3 fruit fly cellular contexts compared by ENCODE assay signal in genomic region chr3L:4021260-4021831, dm6.
TF ChIP-seq lines count a peak whose summit lies in the region.

Gene Mul1, plus strand, starts transcription at chr3L:4021457.

- TF ChIP-seq CTCF in whole organism, embryonic (GFP tag; optimal IDR thresholded peaks at IDR 0.05; lab: Kevin White, UChicago), result no peak

TF ChIP-seq in whole organism, adult, 20 proteins besides CTCF, POLR2A, EP300 and RAD21:
- TF ChIP-seq cic (GFP tag; optimal IDR thresholded peaks at IDR 0.05; lab: Kevin White, UChicago), result peak; percentile 13
- TF ChIP-seq Mnt (GFP tag; optimal IDR thresholded peaks at IDR 0.05; lab: Kevin White, UChicago), result no peak
- TF ChIP-seq kay (GFP tag; lab: Kevin White, UChicago; ENCODE audit: borderline replicate concordance), result no peak
- no peak for TF ChIP-seq pad (GFP tag; optimal IDR thresholded peaks at IDR 0.05; lab: Kevin White, UChicago)
- no peak for TF ChIP-seq tj (GFP tag; optimal IDR thresholded peaks at IDR 0.05; lab: Kevin White, UChicago)
- no peak for TF ChIP-seq CG1620 (GFP tag; optimal IDR thresholded peaks at IDR 0.05; lab: Kevin White, UChicago)
- no peak for TF ChIP-seq Clk (GFP tag; optimal IDR thresholded peaks at IDR 0.05; lab: Kevin White, UChicago)
- no peak for TF ChIP-seq CG7045 (GFP tag; optimal IDR thresholded peaks at IDR 0.05; lab: Kevin White, UChicago)
- TF ChIP-seq bab1 (GFP tag; optimal IDR thresholded peaks at IDR 0.05; lab: Kevin White, UChicago), result peak; percentile 31
- TF ChIP-seq cnc (optimal IDR thresholded peaks at IDR 0.05; lab: Kevin White, UChicago), result no peak
- no peak for TF ChIP-seq CG33017 (tag; optimal IDR thresholded peaks at IDR 0.05; lab: Kevin White, UChicago)
- no peak for TF ChIP-seq ovo (GFP tag; optimal IDR thresholded peaks at IDR 0.05; lab: Kevin White, UChicago)
- no peak for TF ChIP-seq CG11617 (GFP tag; optimal IDR thresholded peaks at IDR 0.05; lab: Kevin White, UChicago)
- TF ChIP-seq CG12768 (GFP tag; optimal IDR thresholded peaks at IDR 0.05; lab: Kevin White, UChicago), result no peak
- peak; percentile 15 for TF ChIP-seq CG14711 (tag; optimal IDR thresholded peaks at IDR 0.05; lab: Kevin White, UChicago)
- no peak for TF ChIP-seq CG7101 (tag; optimal IDR thresholded peaks at IDR 0.05; lab: Kevin White, UChicago)
- no peak for TF ChIP-seq CG5204 (GFP tag; optimal IDR thresholded peaks at IDR 0.05; lab: Kevin White, UChicago)
- TF ChIP-seq Crg-1 (GFP tag; optimal IDR thresholded peaks at IDR 0.05; lab: Kevin White, UChicago), result no peak
- TF ChIP-seq toe (GFP tag; optimal IDR thresholded peaks at IDR 0.05; lab: Kevin White, UChicago), result no peak
- no peak for TF ChIP-seq Hr96 (GFP tag; optimal IDR thresholded peaks at IDR 0.05; lab: Kevin White, UChicago)

TF ChIP-seq in whole organism, embryonic, 481 proteins besides CTCF, POLR2A, EP300 and RAD21 (continues in another document):
- TF ChIP-seq CG9797 (GFP tag; optimal IDR thresholded peaks at IDR 0.05; lab: Kevin White, UChicago) (peak; percentile 78), Sin3A (optimal IDR thresholded peaks at IDR 0.05; lab: Kevin White, UChicago) (peak; percentile 3), Side (GFP tag; optimal IDR thresholded peaks at IDR 0.05; lab: Kevin White, UChicago) (no peak), crp (GFP tag; optimal IDR thresholded peaks at IDR 0.05; lab: Kevin White, UChicago) (peak; percentile 68 to 92), nerfin-1 (tag; optimal IDR thresholded peaks at IDR 0.05; lab: Kevin White, UChicago) (peak; percentile 51), Med (GFP tag; lab: Kevin White, UChicago) (peak; percentile 75), CG10366 (GFP tag; IDR thresholded peaks at IDR 0.05; lab: Robert Waterston, UW) (peak; percentile 22; the same call in 1 of the 2 replicates), YL-1 (GFP tag; optimal IDR thresholded peaks at IDR 0.05; lab: Kevin White, UChicago) (peak; percentile 42), cas (GFP tag; IDR thresholded peaks at IDR 0.05; lab: Robert Waterston, UW) (no peak), NfI (GFP tag; optimal IDR thresholded peaks at IDR 0.05; lab: Kevin White, UChicago) (no peak), Sox102F (GFP tag; optimal IDR thresholded peaks at IDR 0.05; lab: Kevin White, UChicago) (no peak), sc (optimal IDR thresholded peaks at IDR 0.05; lab: Kevin White, UChicago) (no peak), sc (GFP tag; optimal IDR thresholded peaks at IDR 0.05; lab: Kevin White, UChicago) (no peak), CG8290 (GFP tag; optimal IDR thresholded peaks at IDR 0.05; lab: Kevin White, UChicago) (no peak), CG8290 (tag; optimal IDR thresholded peaks at IDR 0.05; lab: Kevin White, UChicago) (peak in 1 of 2 experiments; percentile 45), Myb (GFP tag; optimal IDR thresholded peaks at IDR 0.05; lab: Kevin White, UChicago) (peak; percentile 84), CG9817 (tag; optimal IDR thresholded peaks at IDR 0.05; lab: Kevin White, UChicago) (no peak), CG14710 (tag; optimal IDR thresholded peaks at IDR 0.05; lab: Kevin White, UChicago) (peak; percentile 56), row (GFP tag; IDR thresholded peaks at IDR 0.05; lab: Robert Waterston, UW) (peak; percentile 27; the same call in 1 of the 3 replicates), Lhr (GFP tag; optimal IDR thresholded peaks at IDR 0.05; lab: Kevin White, UChicago) (peak; percentile 54), MESR4 (GFP tag; optimal IDR thresholded peaks at IDR 0.05; lab: Kevin White, UChicago) (peak; percentile 54), fd96Cb (tag; optimal IDR thresholded peaks at IDR 0.05; lab: Kevin White, UChicago) (no peak), CG13624 (GFP tag; optimal IDR thresholded peaks at IDR 0.05; lab: Kevin White, UChicago) (peak; percentile 18), CG8478 (optimal IDR thresholded peaks at IDR 0.05; lab: Kevin White, UChicago) (peak; percentile 3), peb (GFP tag; IDR thresholded peaks at IDR 0.05; lab: Robert Waterston, UW) (no peak), sens (GFP tag; lab: Kevin White, UChicago) (peak; percentile 53), CG4404 (GFP tag; IDR thresholded peaks at IDR 0.05; lab: Robert Waterston, UW) (no peak), Fer2 (tag; optimal IDR thresholded peaks at IDR 0.05; lab: Kevin White, UChicago) (no peak), Hand (GFP tag; optimal IDR thresholded peaks at IDR 0.05; lab: Kevin White, UChicago) (no peak), dpn (GFP tag; optimal IDR thresholded peaks at IDR 0.05; lab: Kevin White, UChicago) (no peak), kah (GFP tag; optimal IDR thresholded peaks at IDR 0.05; lab: Kevin White, UChicago) (no peak), BEAF-32 (GFP tag; optimal IDR thresholded peaks at IDR 0.05; lab: Kevin White, UChicago) (peak; percentile 36), CG13287 (GFP tag; IDR thresholded peaks at IDR 0.05; lab: Robert Waterston, UW; ENCODE audit: partially characterized antibody) (peak; percentile 54; the same call in 1 of the 2 replicates), Pdp1 (GFP tag; optimal IDR thresholded peaks at IDR 0.05; lab: Kevin White, UChicago) (peak in 1 of 2 experiments; percentile 77), HLH4C (GFP tag; IDR thresholded peaks at IDR 0.05; lab: Robert Waterston, UW; ENCODE audit: partially characterized antibody) (0 out of 3 replicates have a peak, but pooled peaks have one; percentile 26), CG15514 (GFP tag; optimal IDR thresholded peaks at IDR 0.05; lab: Kevin White, UChicago) (peak; percentile 99), Ets97D (GFP tag; optimal IDR thresholded peaks at IDR 0.05; lab: Kevin White, UChicago) (peak; percentile 43)

TF ChIP-seq in whole organism, prepupa, 60 proteins besides CTCF, POLR2A, EP300 and RAD21:
- TF ChIP-seq CG3032 (tag; optimal IDR thresholded peaks at IDR 0.05; lab: Kevin White, UChicago) (no peak), vri (GFP tag; optimal IDR thresholded peaks at IDR 0.05; lab: Kevin White, UChicago) (peak; percentile 28), esn (GFP tag; optimal IDR thresholded peaks at IDR 0.05; lab: Kevin White, UChicago) (peak; percentile 5), CG6276 (GFP tag; optimal IDR thresholded peaks at IDR 0.05; lab: Kevin White, UChicago) (no peak), CG31627 (GFP tag; optimal IDR thresholded peaks at IDR 0.05; lab: Kevin White, UChicago) (no peak), Eip75B (GFP tag; optimal IDR thresholded peaks at IDR 0.05; lab: Kevin White, UChicago) (no peak), CG10669 (GFP tag; optimal IDR thresholded peaks at IDR 0.05; lab: Kevin White, UChicago) (no peak), salr (GFP tag; optimal IDR thresholded peaks at IDR 0.05; lab: Kevin White, UChicago) (no peak), fkh (GFP tag; optimal IDR thresholded peaks at IDR 0.05; lab: Kevin White, UChicago) (peak; percentile 90)
TF ChIP-seq in whole organism, prepupa: peak in this region for 3.
